Fruit fly (Drosophila melanogaster) whole organism, prepupa: Measurements from ENCODE around the gene CG7627.

Experiments
- CG1621 ChIP-seq: fragments of 200-800 bp; sonication (Bioruptor generic); optimal IDR thresholded peaks from 3 replicates; lab custom pipeline; 2018; ENCODE audit warnings: missing biosample characterization, mild to moderate bottlenecking, missing genetic modification characterization
- CG31627 ChIP-seq: fragments of 200-800 bp; sonication (Bioruptor generic); optimal IDR thresholded peaks from 3 replicates; lab custom pipeline; 2016; ENCODE audit warnings: missing biosample characterization, missing genetic modification characterization
- CG34406 ChIP-seq: fragments of 200-800 bp; sonication (Bioruptor generic); optimal IDR thresholded peaks from 3 replicates; lab custom pipeline; 2016; ENCODE audit warnings: missing biosample characterization, missing genetic modification characterization
- CG6854 ChIP-seq: fragments of 200-800 bp; sonication (Bioruptor generic); optimal IDR thresholded peaks from 2 replicates; lab custom pipeline; 2017; ENCODE audit warnings: missing biosample characterization, mild to moderate bottlenecking, missing genetic modification characterization
- Eip75B ChIP-seq: fragments of 200-800 bp; sonication (Bioruptor generic); optimal IDR thresholded peaks from 3 replicates; lab custom pipeline; 2016; ENCODE audit warnings: missing biosample characterization, missing genetic modification characterization
- Hr38 ChIP-seq: sonication (Bioruptor generic); optimal IDR thresholded peaks from 2 replicates; lab custom pipeline; 2016; ENCODE audit warnings: missing biosample characterization, missing genetic modification characterization
- Hr4 ChIP-seq: fragments of 200-800 bp; sonication (Bioruptor generic); optimal IDR thresholded peaks from 3 replicates; lab custom pipeline; 2016; ENCODE audit warnings: missing biosample characterization, missing genetic modification characterization
- Met ChIP-seq: fragments of 200-800 bp; sonication (Bioruptor generic); optimal IDR thresholded peaks from 3 replicates; lab custom pipeline; 2016; ENCODE audit warnings: missing biosample characterization, missing genetic modification characterization
- acj6 ChIP-seq: fragments of 200-800 bp; sonication (Bioruptor generic); optimal IDR thresholded peaks from 3 replicates; lab custom pipeline; 2016; ENCODE audit warnings: missing biosample characterization, missing genetic modification characterization
- cyc ChIP-seq: fragments of 200-800 bp; sonication (Bioruptor generic); optimal IDR thresholded peaks from 3 replicates; lab custom pipeline; 2016; ENCODE audit warnings: missing biosample characterization, missing genetic modification characterization
- fkh ChIP-seq: fragments of 200-800 bp; sonication (Bioruptor generic); optimal IDR thresholded peaks from 3 replicates; lab custom pipeline; 2017; ENCODE audit warnings: missing biosample characterization, mild to moderate bottlenecking, missing genetic modification characterization, moderate library complexity
- topi ChIP-seq: fragments of 200-800 bp; sonication (Bioruptor generic); optimal IDR thresholded peaks from 3 replicates; lab custom pipeline; 2016; ENCODE audit warnings: missing biosample characterization, missing genetic modification characterization

- TF ChIP-seq Eip75B (GFP tag; lab: Kevin White, UChicago), result no peak
- no peak for TF ChIP-seq CG31627
- no peak for TF ChIP-seq acj6
- TF ChIP-seq Hr38 (GFP tag; lab: Kevin White, UChicago), result no peak
- TF ChIP-seq Hr4 (GFP tag; lab: Kevin White, UChicago), result no peak
- no peak for TF ChIP-seq CG34406 (GFP tag; lab: Kevin White, UChicago)
- no peak for TF ChIP-seq topi
- TF ChIP-seq Met, result no peak
- TF ChIP-seq CG6854 (GFP tag; lab: Kevin White, UChicago), result no peak
- no peak for TF ChIP-seq CG1621 (tag; lab: Kevin White, UChicago)
- no peak for TF ChIP-seq fkh
- TF ChIP-seq cyc (GFP tag; lab: Kevin White, UChicago), result no peak
Measured at dm6 chr2L:8392298-8392697, 30.0 kb upstream of the CG7627 start, which contains the start of gene CG42820.
